Worm (Caenorhabditis elegans) whole organism, L1 larva: ENCODE data around the gene srd-47.

ENCODE experiments used
- aha-1 ChIP-seq: fragments of 150-350 bp; optimal IDR thresholded peaks from 2 replicates; lab custom pipeline; 2014; ENCODE audit warnings: missing biosample characterization, missing genetic modification characterization
- blmp-1 ChIP-seq: fragments of 150-350 bp; optimal IDR thresholded peaks from 2 replicates; lab custom pipeline; 2014; ENCODE audit warnings: missing biosample characterization, missing genetic modification characterization
- fkh-4 ChIP-seq: sonication (generic microtip); optimal IDR thresholded peaks from 2 replicates; lab custom pipeline; 2016; ENCODE audit warnings: missing compliant biosample characterization, missing genetic modification characterization, borderline replicate concordance
- jun-1 ChIP-seq: fragments of 150-350 bp; optimal IDR thresholded peaks from 2 replicates; lab custom pipeline; 2014; ENCODE audit warnings: missing biosample characterization, missing genetic modification reagents, missing genetic modification characterization
- lsy-2 ChIP-seq, 2 experiments: fragments of 150-350 bp; optimal IDR thresholded peaks; 2 replicates each; lab custom pipeline; 2014; ENCODE audit warnings: missing biosample characterization in 2 of 2, missing genetic modification characterization in 2 of 2
- nhr-28 ChIP-seq: fragments of 150-350 bp; optimal IDR thresholded peaks from 2 replicates; lab custom pipeline; 2014; ENCODE audit warnings: missing biosample characterization, missing genetic modification characterization
- nhr-77 ChIP-seq: fragments of 150-350 bp; optimal IDR thresholded peaks from 2 replicates; lab custom pipeline; 2014; ENCODE audit warnings: missing biosample characterization, missing genetic modification characterization
- pqm-1 ChIP-seq: sonication (generic microtip); optimal IDR thresholded peaks from 3 replicates; lab custom pipeline; 2017; ENCODE audit warnings: missing biosample characterization, missing genetic modification characterization
- tlp-1 ChIP-seq: fragments of 150-350 bp; optimal IDR thresholded peaks from 2 replicates; lab custom pipeline; 2014; ENCODE audit warnings: missing biosample characterization, missing genetic modification characterization

- TF ChIP-seq fkh-4 (tag; lab: Kevin White, UChicago) (no peak), nhr-28 (tag; lab: Kevin White, UChicago) (no peak), lsy-2 (tag; optimal IDR thresholded peaks at IDR 0.05; lab: Kevin White, UChicago) (no peak), pqm-1 (tag; lab: Kevin White, UChicago) (no peak), tlp-1 (tag; lab: Kevin White, UChicago) (no peak), aha-1 (tag; lab: Kevin White, UChicago) (no peak), jun-1 (tag; lab: Kevin White, UChicago) (no peak), blmp-1 (tag; lab: Kevin White, UChicago) (no peak), nhr-77 (tag; lab: Kevin White, UChicago) (no peak)
Measured at ce11 chrX:12341338-12341737, 7.9 kb downstream of the srd-47 start, which contains the start of gene zig-2.
